Worm (Caenorhabditis elegans): Measurements from ENCODE around the gene bcl-7.

bcl-7 gene

ce11 chrIII:5938790-5939452, 13.0 kb downstream of the bcl-7 start (continued):
- no peak for TF ChIP-seq F10E7.11 (tag; optimal IDR thresholded peaks at IDR 0.05)
- peak; percentile 70 for TF ChIP-seq tlf-1 (GFP tag; optimal IDR thresholded peaks at IDR 0.05)
- TF ChIP-seq Y53G8AR.9 (GFP tag; conservative IDR thresholded peaks at IDR 0.05), result 0 out of 2 replicates have a peak, but pooled peaks have one; percentile 14
- no peak for TF ChIP-seq chd-7 (tag; optimal IDR thresholded peaks at IDR 0.05)
- peak; percentile 88 for TF ChIP-seq madf-8 (GFP tag; conservative IDR thresholded peaks at IDR 0.05)
- TF ChIP-seq lin-54 (GFP tag; optimal IDR thresholded peaks at IDR 0.05), result peak; percentile 75
- peak; percentile 93 for TF ChIP-seq ceh-91 (GFP tag; IDR thresholded peaks at IDR 0.05)
- peak in 1 of 3 experiments; percentile 35 for TF ChIP-seq lin-35 (GFP tag; optimal IDR thresholded peaks at IDR 0.05)
- TF ChIP-seq F49E8.2 (tag; optimal IDR thresholded peaks at IDR 0.05; ENCODE audit: insufficient read depth), result peak; percentile 52
- peak; percentile 71 for TF ChIP-seq Y67H2A.10 (GFP tag; conservative IDR thresholded peaks at IDR 0.05)
- peak; percentile 77 for TF ChIP-seq dox-1 (GFP tag; IDR thresholded peaks at IDR 0.05)
- TF ChIP-seq Y95B8A.8 (GFP tag; IDR thresholded peaks at IDR 0.05), result peak; percentile 89
- no peak for TF ChIP-seq snpc-4 (GFP tag; optimal IDR thresholded peaks at IDR 0.05)
- TF ChIP-seq snpc-4 (tag; optimal IDR thresholded peaks at IDR 0.05), result peak in 1 of 4 experiments; percentile 34
- TF ChIP-seq ekl-4 (GFP tag; IDR thresholded peaks at IDR 0.05), result peak; percentile 60
- no peak for TF ChIP-seq ztf-26 (tag; optimal IDR thresholded peaks at IDR 0.05)
- no peak for TF ChIP-seq ztf-22 (GFP tag; optimal IDR thresholded peaks at IDR 0.05)
- TF ChIP-seq egrh-3 (GFP tag; IDR thresholded peaks at IDR 0.05), result peak; percentile 35; the same call in 1 of the 2 replicates
- TF ChIP-seq F33H1.4 (GFP tag; IDR thresholded peaks at IDR 0.05), result peak; percentile 96
- peak; percentile 37; the same call in 1 of the 2 replicates for TF ChIP-seq hmg-1.2 (GFP tag; IDR thresholded peaks at IDR 0.05)
- TF ChIP-seq snpc-3.4 (tag; optimal IDR thresholded peaks at IDR 0.05), result peak; percentile 78
- TF ChIP-seq aptf-3 (GFP tag; IDR thresholded peaks at IDR 0.05), result no peak
- no peak for TF ChIP-seq ceh-27 (GFP tag; optimal IDR thresholded peaks at IDR 0.05)

ce11 chrIII:5939453-5940296, 13.8 kb downstream of the bcl-7 start, which contains the start of gene ubq-1:
Gene ubq-1 (plus strand): TSS chrIII:5940254.
- TF ChIP-seq cebp-1 (GFP tag; IDR thresholded peaks at IDR 0.05) (peak; percentile 88), cebp-1 (tag; optimal IDR thresholded peaks at IDR 0.05) (peak; percentile 95), tbp1 (GFP tag; optimal IDR thresholded peaks at IDR 0.05) (no peak), ama-1 (optimal IDR thresholded peaks at IDR 0.05) (no peak), ama-1 (GFP tag; optimal IDR thresholded peaks at IDR 0.05) (peak in 1 of 2 experiments; percentile 2), ceh-40 (GFP tag; IDR thresholded peaks at IDR 0.05) (no peak), D2030.7 (GFP tag; IDR thresholded peaks at IDR 0.05) (no peak), lag-1 (GFP tag; IDR thresholded peaks at IDR 0.05) (no peak), lin-40 (tag; optimal IDR thresholded peaks at IDR 0.05) (no peak), B0336.3 (GFP tag; IDR thresholded peaks at IDR 0.05) (no peak; the same call in 1 of the 2 replicates), C17E4.6 (GFP tag; IDR thresholded peaks at IDR 0.05) (no peak), F49E8.2 (tag; optimal IDR thresholded peaks at IDR 0.05; ENCODE audit: insufficient read depth) (no peak), F57C9.4 (tag; optimal IDR thresholded peaks at IDR 0.05) (no peak), let-607 (tag; optimal IDR thresholded peaks at IDR 0.05) (no peak), aptf-3 (GFP tag; IDR thresholded peaks at IDR 0.05) (no peak), xnd-1 (tag; optimal IDR thresholded peaks at IDR 0.05) (no peak), dox-1 (GFP tag; IDR thresholded peaks at IDR 0.05) (0 out of 2 replicates have a peak, but pooled peaks have one; percentile 6), gei-17 (GFP tag; optimal IDR thresholded peaks at IDR 0.05) (no peak), mel-28 (tag; optimal IDR thresholded peaks at IDR 0.05; ENCODE audit: borderline replicate concordance) (peak; percentile 9), hsf-1 (GFP tag; IDR thresholded peaks at IDR 0.05) (peak; percentile 48; the same call in 1 of the 2 replicates), ztf-3 (GFP tag; optimal IDR thresholded peaks at IDR 0.05) (no peak), ztf-6 (GFP tag; IDR thresholded peaks at IDR 0.05) (no peak), egrh-3 (GFP tag; IDR thresholded peaks at IDR 0.05) (peak; percentile 44; the same call in 1 of the 2 replicates), lsl-1 (GFP tag; optimal IDR thresholded peaks at IDR 0.05) (peak; percentile 27), lsy-27 (tag; optimal IDR thresholded peaks at IDR 0.05; ENCODE audit: borderline replicate concordance, insufficient read depth) (no peak), pha-4 (tag; optimal IDR thresholded peaks at IDR 0.05) (no peak)
